Worm (Caenorhabditis elegans): Measurements from ENCODE around the gene F35F10.7.

ce11 chrV:3273577-3274100 is 13.6 kb downstream of the F35F10.7 start, which contains the start of gene T28A11.4:
- TF ChIP-seq nhr-25 (tag; optimal IDR thresholded peaks at IDR 0.05) (no peak), pha-4 (tag; optimal IDR thresholded peaks at IDR 0.05) (no peak), ZK546.5 (tag; optimal IDR thresholded peaks at IDR 0.05) (no peak), nhr-23 (tag; optimal IDR thresholded peaks at IDR 0.05) (no peak)
